Worm (Caenorhabditis elegans) whole organism, midembryonic: ENCODE data around the gene srd-50.

ENCODE experiments used
- T22C8.4 ChIP-seq: fragments of 200-800 bp; sonication (Bioruptor generic); IDR thresholded peaks from 2 replicates; pipeline ENCODE4 v1.3.6; 2022; ENCODE audit warnings: missing genetic modification characterization, missing compliant biosample characterization
- ref-1 ChIP-seq: fragments of 200-800 bp; sonication (Bioruptor generic); conservative IDR thresholded peaks from 2 replicates; pipeline ENCODE4 v1.3.6; 2022; ENCODE audit warnings: missing genetic modification reagents, missing genetic modification characterization, missing compliant biosample characterization
- ztf-29 ChIP-seq: fragments of 200-800 bp; sonication (Bioruptor generic); IDR thresholded peaks from 2 replicates; pipeline ENCODE4 v1.3.6; 2022; ENCODE audit warnings: missing genetic modification reagents, missing genetic modification characterization, missing compliant biosample characterization

DNA sequence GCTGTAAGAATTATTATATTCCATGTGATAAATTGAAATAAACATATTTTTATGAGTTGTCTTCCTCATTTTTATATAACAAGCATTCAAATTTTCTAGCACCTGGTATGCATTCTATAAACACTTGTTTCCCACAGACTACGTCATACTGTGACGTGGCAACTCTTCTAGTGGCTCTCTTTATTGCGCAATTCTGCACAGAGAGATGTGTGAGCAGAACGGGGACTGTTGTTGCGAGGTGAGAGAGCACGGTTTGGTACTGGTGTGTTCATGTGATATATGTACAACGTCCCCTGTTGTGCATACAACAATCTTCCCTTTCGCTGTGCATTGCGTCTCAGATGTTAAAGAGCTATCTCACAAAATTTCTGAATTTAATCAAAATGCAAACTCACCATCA is 43.5 kb upstream of the srd-50 start:
- TF ChIP-seq ztf-29 (GFP tag; lab: Robert Waterston, UW), result no peak
- no peak for TF ChIP-seq ref-1
- no peak for TF ChIP-seq T22C8.4
